Worm (Caenorhabditis elegans) whole organism, L3 larva: ENCODE data around the gene C34F6.11.

ENCODE experiments used
- ZK546.5 ChIP-seq: sonication (generic microtip); optimal IDR thresholded peaks from 2 replicates; lab custom pipeline; 2017; ENCODE audit warnings: missing biosample characterization, missing genetic modification characterization
- aly-2 ChIP-seq: fragments of 150-350 bp; optimal IDR thresholded peaks from 2 replicates; lab custom pipeline; 2014; ENCODE audit warnings: missing biosample characterization, missing genetic modification characterization
- ama-1 ChIP-seq: fragments of 150-350 bp; optimal IDR thresholded peaks from 2 replicates; lab custom pipeline; 2018
- elt-2 ChIP-seq: sonication (generic microtip); optimal IDR thresholded peaks from 2 replicates; lab custom pipeline; 2016; ENCODE audit warnings: missing genetic modification reagents, mild to moderate bottlenecking, missing genetic modification characterization, missing compliant biosample characterization
- hmg-11 ChIP-seq: sonication (generic microtip); optimal IDR thresholded peaks from 2 replicates; lab custom pipeline; 2016; ENCODE audit warnings: missing genetic modification characterization, missing compliant biosample characterization
- nfya-1 ChIP-seq: sonication (generic microtip); optimal IDR thresholded peaks from 2 replicates; lab custom pipeline; 2017; ENCODE audit warnings: missing genetic modification characterization, mild to moderate bottlenecking, missing compliant biosample characterization, antibody characterized with exemption, moderate library complexity; ENCODE audit not compliant: insufficient read depth
- nhr-23 ChIP-seq: fragments of 150-350 bp; optimal IDR thresholded peaks from 2 replicates; lab custom pipeline; 2014; ENCODE audit warnings: missing biosample characterization, missing genetic modification reagents, missing genetic modification characterization
- pha-4 ChIP-seq: fragments of 150-350 bp; optimal IDR thresholded peaks from 2 replicates; lab custom pipeline; 2014; ENCODE audit warnings: missing biosample characterization, missing genetic modification reagents, missing genetic modification characterization

- TF ChIP-seq hmg-11 (tag; lab: Kevin White, UChicago) (no peak), pha-4 (no peak), aly-2 (tag; lab: Kevin White, UChicago) (no peak), ama-1 (lab: Kevin White, UChicago) (no peak), elt-2 (tag; lab: Kevin White, UChicago) (no peak), ZK546.5 (tag; lab: Kevin White, UChicago) (no peak), nhr-23 (tag; lab: Kevin White, UChicago) (no peak), nfya-1 (no peak)
These were observed 51.0 kb downstream of the C34F6.11 start, which contains the start of the genes C05C9.3 and C05C9.2 for ce11 chrX:11152720-11153119.
